Worm (Caenorhabditis elegans): ENCODE results near the gene ZK1236.5.

- TF ChIP-seq zfh-2 (GFP tag; conservative IDR thresholded peaks at IDR 0.05) (no peak), F57C9.4 (tag; optimal IDR thresholded peaks at IDR 0.05) (no peak), somi-1 (GFP tag; optimal IDR thresholded peaks at IDR 0.05) (no peak), Y67H2A.10 (GFP tag; conservative IDR thresholded peaks at IDR 0.05) (no peak), fkh-3 (tag; optimal IDR thresholded peaks at IDR 0.05) (no peak), ceh-79 (tag; optimal IDR thresholded peaks at IDR 0.05) (no peak), nfya-1 (tag; optimal IDR thresholded peaks at IDR 0.05; ENCODE audit: borderline replicate concordance, insufficient read depth) (no peak), cebp-1 (GFP tag; IDR thresholded peaks at IDR 0.05) (no peak), cebp-1 (tag; optimal IDR thresholded peaks at IDR 0.05) (peak; percentile 32), repo-1 (tag; optimal IDR thresholded peaks at IDR 0.05) (no peak)
These were observed 47.4 kb upstream of the ZK1236.5 start for ce11 chrIII:8479322-8479864.

All from whole organism, young adult.